Worm (Caenorhabditis elegans): ENCODE data around the gene srw-120.
"Not testable (repeated sequence)": the region's sequence is repeated elsewhere in the genome, so short reads cannot be mapped to it uniquely, and the experiment has no call there.

srw-120 gene

ce11 chrV:2955342-2955741 is 40.7 kb downstream of the srw-120 start, which contains the start of gene srh-248:
Gene srh-248 (minus strand): TSS chrV:2955442.
- TF ChIP-seq snpc-4 (GFP tag; optimal IDR thresholded peaks at IDR 0.05); snpc-4 (tag; optimal IDR thresholded peaks at IDR 0.05); somi-1 (GFP tag; optimal IDR thresholded peaks at IDR 0.05); sptf-2 (GFP tag; optimal IDR thresholded peaks at IDR 0.05): not testable (repeated sequence)

DNA sequence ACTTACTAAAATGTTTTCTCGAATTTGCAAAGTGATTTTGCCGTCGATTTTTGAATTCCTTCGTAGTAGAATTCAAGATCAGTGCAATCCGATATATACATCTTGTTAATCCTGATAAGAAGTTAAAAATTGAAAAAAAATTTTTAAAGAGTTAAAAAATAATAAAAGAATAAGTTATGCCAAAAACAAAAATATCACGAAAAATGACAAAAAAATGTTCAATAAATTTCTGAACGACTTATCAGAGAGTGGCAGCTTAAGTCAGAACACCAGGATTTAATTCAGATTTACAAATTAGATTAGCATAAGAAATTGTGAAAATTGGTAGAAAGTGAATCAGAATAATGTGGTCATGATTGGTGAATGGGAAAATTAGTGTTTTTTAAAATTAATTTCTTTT is 43.9 kb downstream of the srw-120 start, which contains the start of gene srw-122:
srw-122 (minus strand) TSS at position 101 of the 400 bp plus-strand sequence.
- TF ChIP-seq C06A6.2 (GFP tag; conservative IDR thresholded peaks at IDR 0.05); let-607 (tag; optimal IDR thresholded peaks at IDR 0.05); ztf-6 (GFP tag; IDR thresholded peaks at IDR 0.05): not testable (repeated sequence)

- TF ChIP-seq ekl-4 (GFP tag; IDR thresholded peaks at IDR 0.05) (no peak), tlf-1 (GFP tag; optimal IDR thresholded peaks at IDR 0.05) (no peak)
These were observed 50.4 kb downstream of the srw-120 start, which contains the start of gene srh-87 for ce11 chrV:2945602-2946001. Gene srh-87 (minus strand): TSS chrV:2945702.
